Worm (Caenorhabditis elegans): ENCODE data around the gene ZK1127.12.
"Not testable (repeated sequence)": the region's sequence is repeated elsewhere in the genome, so short reads cannot be mapped to it uniquely, and the experiment has no call there.

ZK1127.12 gene

DNA sequence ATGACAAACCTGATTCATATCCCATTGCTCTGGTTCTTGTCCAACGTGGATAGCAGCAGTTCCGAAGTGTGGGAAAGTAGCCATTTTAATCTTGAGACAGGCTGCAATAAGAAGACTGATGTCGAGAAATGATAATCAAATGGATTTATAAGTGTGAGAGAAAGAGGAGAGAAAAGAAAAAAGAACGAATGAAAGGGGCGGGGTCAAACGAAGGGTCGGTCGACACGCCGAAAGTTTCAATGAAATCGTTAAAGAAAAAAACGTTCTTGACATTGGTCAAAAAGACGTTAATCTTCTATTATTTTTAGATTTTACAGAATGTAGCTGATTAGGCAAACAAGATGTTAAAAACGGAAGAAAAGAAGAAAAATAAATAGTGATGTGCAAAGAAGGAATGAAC lies 6.0 kb downstream of the ZK1127.12 start, which contains the start of gene cth-2:
TSS of gene cth-2 (minus strand) at position 101 of the 400 bp plus-strand sequence.
- no peak for TF ChIP-seq unc-62 (GFP tag; optimal IDR thresholded peaks at IDR 0.05)

DNA sequence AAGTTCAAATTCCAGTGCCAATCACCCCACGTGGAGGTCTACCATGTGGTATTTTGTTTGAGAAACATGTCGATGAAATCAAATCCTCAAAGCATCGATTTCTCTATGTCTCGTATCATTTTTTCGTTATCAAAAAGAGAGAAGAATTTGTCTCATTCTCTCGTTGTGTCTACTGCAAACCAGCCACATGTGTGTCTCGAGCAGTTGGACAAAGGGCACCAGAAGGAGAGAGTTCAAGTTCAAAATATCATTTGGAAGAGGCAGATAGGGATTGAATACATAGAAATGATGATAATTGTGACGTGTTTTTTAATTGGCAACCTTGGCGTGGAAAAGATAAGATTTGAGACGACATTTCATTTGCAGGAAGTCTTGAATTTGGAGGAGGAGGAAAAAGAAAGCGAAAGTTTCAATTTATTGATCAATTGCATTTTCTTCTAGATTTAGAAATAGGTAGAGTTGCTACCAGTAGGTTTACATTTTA lies 7.4 kb downstream of the ZK1127.12 start:
- no peak for TF ChIP-seq unc-62 (GFP tag; optimal IDR thresholded peaks at IDR 0.05)

DNA sequence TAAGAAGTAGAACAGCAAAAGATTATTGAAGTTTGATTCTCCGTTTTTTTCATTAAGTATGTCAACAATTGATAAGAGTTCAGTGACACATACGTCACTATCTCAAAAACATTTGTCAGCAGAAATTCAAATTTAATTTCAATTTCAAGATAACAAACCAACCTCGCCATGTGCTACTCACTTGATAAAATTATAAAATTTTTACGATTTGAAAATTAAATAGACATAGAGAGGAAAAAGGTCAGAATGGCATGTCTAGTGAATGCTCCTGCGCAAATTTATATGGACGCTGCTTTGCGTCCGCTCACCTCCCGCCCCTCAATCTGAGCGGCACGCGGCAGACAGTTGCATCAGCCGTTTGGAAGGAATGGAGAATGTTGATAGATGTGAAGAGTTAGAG lies 8.3 kb downstream of the ZK1127.12 start:
- TF ChIP-seq unc-62 (GFP tag; optimal IDR thresholded peaks at IDR 0.05), result no peak

DNA sequence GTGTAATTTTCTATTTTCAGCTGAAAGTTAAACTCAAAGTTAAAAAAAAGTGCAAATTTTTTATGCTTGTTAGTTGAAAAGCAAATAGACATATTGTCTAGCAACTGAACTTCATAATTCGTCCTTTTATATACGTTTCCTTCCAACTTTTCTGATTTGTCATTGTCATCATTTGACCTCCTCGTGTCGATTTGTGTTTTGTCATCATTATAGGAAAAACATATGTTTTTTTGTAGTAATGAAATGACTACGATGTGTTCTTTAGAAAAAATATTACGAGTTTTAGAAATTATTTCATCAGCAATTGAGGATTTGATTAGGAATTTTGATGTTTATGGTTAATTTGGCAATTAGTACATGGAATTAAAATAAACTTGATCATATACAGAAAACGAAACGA lies 8.9 kb downstream of the ZK1127.12 start:
- TF ChIP-seq unc-62 (GFP tag; optimal IDR thresholded peaks at IDR 0.05), result no peak

DNA sequence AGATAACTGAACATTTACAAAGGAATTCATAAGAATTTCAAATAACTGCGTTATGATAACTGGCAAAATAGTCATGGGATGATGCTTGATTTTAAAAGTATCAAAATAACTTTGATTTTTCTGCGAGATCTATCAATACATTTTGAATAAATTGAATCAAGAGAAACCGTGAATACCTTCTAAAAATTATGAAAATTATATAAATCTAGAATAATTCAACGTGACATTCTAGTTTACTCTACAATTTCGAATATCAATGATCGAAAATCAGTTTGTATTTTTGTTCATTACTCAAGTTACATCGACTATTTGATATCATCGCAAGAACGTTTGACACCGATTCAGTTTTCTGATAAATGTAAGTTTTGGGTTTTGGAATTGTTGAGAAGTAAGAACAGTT lies 9.9 kb downstream of the ZK1127.12 start, which contains the start of gene acs-6:
TSS of gene acs-6 (plus strand) at position 301 of the 400 bp plus-strand sequence.
- no peak for TF ChIP-seq unc-62 (GFP tag; optimal IDR thresholded peaks at IDR 0.05)

DNA sequence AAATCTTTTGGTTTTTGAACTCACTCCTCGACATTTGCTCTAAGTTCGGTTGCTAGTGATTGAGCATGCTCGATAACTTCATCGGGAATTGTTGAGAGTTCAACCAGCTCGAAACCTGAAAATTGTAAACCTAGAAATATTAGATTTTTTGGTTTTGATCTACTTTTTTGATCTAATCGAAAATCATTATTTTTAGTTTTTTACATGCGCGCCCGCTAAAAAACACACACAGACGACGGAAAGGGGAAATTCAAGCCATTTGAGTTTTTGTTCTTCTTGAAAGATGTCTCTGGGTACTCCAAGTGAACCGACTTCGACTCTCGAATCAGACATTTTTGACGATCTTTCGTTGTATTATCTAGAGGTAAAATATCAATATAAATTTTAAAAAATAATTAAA lies 13.5 kb downstream of the ZK1127.12 start, which contains the start of gene nos-2:
TSS of gene nos-2 (plus strand) at position 228 of the 400 bp plus-strand sequence.
- no peak for TF ChIP-seq unc-62 (GFP tag; optimal IDR thresholded peaks at IDR 0.05)

DNA sequence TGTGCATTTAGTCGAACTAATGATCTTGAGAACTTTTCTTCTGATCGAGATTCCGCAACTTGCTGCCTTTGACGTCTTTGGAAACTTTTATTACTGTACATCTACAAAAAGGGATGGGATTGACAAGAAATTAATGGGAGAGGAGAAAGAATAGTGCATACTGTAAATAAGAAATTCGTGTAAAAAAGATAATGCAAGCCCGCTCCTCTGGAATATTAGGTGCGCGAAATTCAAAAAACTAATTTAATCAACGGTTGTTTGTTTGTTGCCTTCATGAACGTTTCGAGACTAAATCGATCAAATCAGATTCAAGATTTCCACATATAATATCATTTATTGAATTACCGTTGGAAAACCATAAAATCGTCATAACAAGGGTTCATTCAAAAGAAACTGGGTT lies 18.0 kb downstream of the ZK1127.12 start, which contains the start of gene him-14:
TSS of gene him-14 (minus strand) at position 101 of the 400 bp plus-strand sequence.
- TF ChIP-seq unc-62 (GFP tag; optimal IDR thresholded peaks at IDR 0.05), result no peak

DNA sequence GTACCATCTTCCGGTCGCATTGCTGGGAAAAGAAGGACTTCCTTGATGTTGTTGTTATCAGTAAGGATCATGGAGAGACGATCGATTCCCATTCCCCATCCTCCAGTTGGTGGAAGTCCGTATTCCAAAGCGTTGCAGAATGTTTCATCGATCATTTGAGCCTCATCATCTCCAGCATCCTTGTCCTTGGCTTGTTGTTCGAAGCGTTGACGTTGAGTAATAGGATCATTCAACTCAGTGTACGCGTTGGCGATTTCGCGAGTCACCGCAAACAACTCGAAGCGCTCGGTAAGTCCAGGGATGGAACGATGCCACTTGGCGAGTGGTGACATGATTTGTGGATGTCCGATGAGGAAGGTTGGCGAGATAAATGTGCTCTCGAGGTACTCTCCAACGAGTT lies 18.6 kb downstream of the ZK1127.12 start:
- TF ChIP-seq unc-62 (GFP tag; optimal IDR thresholded peaks at IDR 0.05), result no peak

DNA sequence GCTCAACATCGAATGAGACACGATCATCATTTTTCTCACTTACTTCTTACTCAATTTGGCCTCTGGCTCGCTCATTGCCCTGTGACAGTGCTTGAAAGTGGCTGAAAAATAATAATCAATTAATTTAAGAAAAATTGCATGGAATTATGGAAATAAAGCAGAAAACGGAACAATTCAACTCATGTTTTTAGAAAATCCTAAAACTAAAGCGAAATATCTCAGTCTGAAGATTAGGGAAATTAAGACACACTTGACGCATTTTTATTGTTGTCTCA lies 20.4 kb downstream of the ZK1127.12 start, which contains the start of gene kars-1:
TSS of gene kars-1 (minus strand) at position 101 of the 275 bp plus-strand sequence.
- no peak for TF ChIP-seq unc-62 (GFP tag; optimal IDR thresholded peaks at IDR 0.05)

DNA sequence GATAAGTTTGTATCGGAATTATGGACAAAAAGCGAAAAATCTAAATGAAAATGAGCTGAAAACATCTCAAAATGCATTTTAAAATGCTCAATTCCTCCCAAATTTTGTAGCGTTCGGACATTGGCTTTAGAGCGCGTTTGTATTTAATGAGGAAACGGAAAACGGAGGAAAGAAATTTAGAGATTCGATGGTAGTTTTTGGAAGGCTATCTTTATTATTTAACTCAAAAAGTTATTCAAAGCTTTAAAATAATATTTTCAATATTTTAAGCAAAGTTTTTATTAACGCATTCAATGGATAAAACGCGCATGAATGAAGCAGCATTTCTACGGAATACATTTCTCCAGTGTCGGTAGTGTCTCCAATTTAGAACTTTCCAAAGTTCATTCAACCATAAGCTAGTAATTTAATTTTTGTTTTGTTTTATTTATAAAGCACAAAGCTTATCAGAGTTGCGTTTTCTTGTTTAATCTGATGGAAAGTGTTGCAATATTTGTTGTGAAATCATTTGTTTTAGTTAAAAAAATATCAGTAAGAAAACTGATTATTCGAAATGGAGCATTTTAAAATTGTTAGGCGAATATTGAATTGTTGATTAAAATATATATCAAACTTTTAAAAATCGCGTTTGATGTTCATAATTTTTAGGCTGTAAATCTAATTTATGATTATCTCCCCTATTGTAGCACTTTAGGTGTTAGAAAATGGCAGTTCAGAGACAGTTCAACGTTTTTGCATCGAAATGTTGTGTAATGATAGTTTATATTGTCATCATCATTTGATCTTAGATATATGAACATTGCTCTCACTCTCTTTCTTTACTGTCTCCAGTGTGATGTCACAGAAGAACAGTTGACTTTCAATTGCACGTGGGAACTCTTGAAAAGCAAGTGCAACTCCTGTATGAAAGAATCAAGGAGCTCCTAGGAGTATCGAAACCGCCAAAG lies 21.0 kb downstream of the ZK1127.12 start:
- no peak for TF ChIP-seq unc-62 (GFP tag; optimal IDR thresholded peaks at IDR 0.05)

DNA sequence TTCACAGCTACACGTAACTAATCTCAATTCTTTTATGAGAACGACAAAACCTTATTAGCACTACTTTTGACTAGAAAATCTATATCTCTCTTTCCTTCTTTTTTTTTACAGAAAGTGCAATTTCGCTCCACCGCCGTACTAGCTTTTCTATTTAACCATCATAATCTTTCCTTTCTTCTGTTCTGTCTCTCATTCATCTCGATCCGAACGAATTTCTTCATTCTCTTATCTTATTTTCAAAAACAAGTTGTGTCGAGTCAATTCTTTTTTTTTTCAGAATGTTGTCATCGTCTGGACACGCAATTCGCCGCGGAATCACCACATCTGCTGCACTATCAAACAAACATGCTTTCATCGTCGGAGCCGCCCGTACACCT lies 21.6 kb downstream of the ZK1127.12 start, which contains the start of gene kat-1:
TSS of gene kat-1 (plus strand) at position 278 of the 377 bp plus-strand sequence.
- TF ChIP-seq unc-62 (GFP tag; optimal IDR thresholded peaks at IDR 0.05), result no peak

DNA sequence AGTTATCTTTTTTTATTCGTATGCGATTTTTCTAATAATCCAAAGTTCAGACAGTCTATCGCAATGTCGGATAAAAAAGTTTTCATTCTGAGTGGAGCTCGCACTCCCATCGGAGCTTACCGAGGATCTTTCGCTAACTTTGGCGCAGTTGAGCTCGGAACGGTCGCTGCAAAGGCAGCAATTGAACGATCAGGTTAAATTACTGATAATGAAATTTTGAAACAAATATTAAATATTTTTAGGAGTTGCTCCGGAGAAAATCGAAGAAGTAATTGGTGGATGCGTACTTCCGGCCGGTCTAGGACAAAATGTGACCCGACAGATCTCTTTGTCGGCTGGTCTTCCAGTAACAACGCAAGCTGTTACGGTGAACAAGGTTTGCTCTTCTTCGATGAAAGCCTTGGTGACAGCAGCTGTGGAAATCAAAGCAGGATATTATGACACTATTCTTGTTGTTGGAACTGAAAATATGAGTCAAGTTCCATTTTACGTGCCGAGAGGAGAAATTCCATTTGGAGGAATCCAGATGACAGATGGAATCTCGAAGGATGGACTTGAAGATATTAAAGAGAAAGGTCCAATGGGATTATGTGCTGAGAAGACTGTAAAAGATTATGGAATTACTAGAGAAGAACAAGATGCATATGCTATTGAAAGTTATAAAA lies 23.8 kb downstream of the ZK1127.12 start, which contains the start of gene T02G5.7:
TSS of gene T02G5.7 (plus strand) at position 51 of the 665 bp plus-strand sequence.
- TF ChIP-seq unc-62 (GFP tag; optimal IDR thresholded peaks at IDR 0.05), result no peak

DNA sequence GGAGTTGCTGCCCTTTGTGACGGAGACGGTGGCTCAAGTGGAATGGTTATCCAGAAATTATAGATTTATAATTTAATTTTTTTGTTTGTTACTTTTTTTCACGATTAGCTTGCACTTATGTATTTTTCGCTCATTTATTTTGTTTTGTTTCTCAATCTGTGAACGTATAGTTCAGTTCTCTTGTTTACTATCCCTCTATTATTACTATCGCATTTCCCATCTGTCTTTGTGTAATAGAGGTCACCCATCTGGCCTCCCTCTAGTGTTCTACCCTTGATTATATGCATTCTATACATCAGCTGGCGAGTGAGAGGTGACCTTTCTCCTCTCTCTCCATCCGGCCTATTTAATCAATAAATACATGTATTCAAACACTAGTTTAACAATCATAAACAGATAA lies 32.1 kb downstream of the ZK1127.12 start, which contains the start of the genes T02G5.14 and T02G5.15:
TSS of gene T02G5.14 (plus strand) at position 301 of the 400 bp plus-strand sequence.
TSS of gene T02G5.15 (plus strand) at position 301 of the 400 bp plus-strand sequence.
- TF ChIP-seq unc-62 (GFP tag; optimal IDR thresholded peaks at IDR 0.05), result not testable (repeated sequence)

DNA sequence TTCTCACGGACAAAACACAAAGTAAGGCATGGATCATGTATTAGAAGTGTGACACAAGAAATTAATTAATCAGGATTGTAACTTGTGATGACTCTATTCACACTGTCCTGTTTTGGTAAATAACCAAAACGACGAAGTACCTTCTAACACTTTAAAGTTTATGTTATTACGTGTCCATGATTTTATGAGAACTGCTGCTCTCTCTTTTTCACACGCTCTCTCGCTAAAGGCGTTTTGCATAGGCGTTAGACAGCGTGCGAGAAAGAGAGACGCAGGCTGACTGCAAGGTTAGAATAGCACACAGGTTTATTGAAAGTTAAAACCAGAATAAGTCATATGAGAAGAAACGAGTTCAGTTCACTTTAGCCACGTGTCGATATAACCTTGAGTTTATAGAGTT lies 38.2 kb downstream of the ZK1127.12 start:
- no peak for TF ChIP-seq unc-62 (GFP tag; optimal IDR thresholded peaks at IDR 0.05)

DNA sequence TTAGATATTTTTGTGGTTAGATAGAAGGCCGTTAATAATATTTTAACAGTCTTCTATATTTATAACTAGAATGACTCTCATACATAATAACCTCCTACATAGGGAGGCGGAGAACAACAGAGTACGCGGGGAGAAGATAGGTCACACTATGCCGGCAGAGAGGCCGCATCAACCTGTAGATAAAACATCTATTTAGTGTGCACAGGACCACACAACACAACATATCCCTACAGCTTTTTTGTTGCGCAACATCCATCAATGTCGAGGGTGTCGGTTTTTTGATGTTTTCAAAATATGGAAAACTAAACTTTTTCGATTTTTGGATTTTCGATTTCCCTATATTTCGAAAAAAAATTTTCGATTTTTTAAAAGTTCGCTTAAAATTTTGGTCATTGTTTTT lies 39.0 kb downstream of the ZK1127.12 start:
- TF ChIP-seq unc-62 (GFP tag; optimal IDR thresholded peaks at IDR 0.05), result no peak

DNA sequence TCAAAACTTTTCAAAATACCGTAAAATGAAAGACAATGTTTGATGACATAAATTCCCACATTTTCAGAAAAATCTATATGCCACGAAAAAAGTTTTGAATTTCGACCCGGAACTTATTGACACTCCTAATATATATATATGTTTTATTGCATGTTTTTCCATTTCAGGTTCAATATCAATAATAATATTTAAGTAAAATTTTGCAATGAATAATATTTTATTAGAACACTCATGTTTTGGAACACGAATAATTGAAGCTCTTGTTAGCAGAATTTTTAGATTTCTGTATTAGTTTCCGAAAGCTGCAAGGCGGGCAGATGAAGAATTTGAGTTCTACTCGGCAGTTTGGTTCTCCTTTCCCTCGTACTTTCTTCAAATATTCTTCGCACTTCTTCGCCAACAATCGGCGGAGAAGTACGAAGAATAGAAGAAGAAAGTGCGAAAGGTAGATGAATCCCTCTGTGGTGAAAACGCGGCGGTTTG lies 41.5 kb downstream of the ZK1127.12 start, which contains the start of gene T02G5.3:
TSS of gene T02G5.3 (plus strand) at position 51 of the 483 bp plus-strand sequence.
- TF ChIP-seq unc-62 (GFP tag; optimal IDR thresholded peaks at IDR 0.05), result no peak

Data from whole organism, dauer.